Worm (Caenorhabditis elegans): ENCODE results near the gene tsr-1.

Gene tsr-1

ce11 chrII:2473270-2473669 lies at the start of gene tsr-1:
Gene tsr-1, minus strand, starts transcription at chrII:2473370.
- TF ChIP-seq pes-1 (GFP tag; IDR thresholded peaks at IDR 0.05) (no peak), ceh-13 (GFP tag; optimal IDR thresholded peaks at IDR 0.05) (no peak), hnd-1 (tag; optimal IDR thresholded peaks at IDR 0.05) (no peak), tbx-11 (GFP tag; IDR thresholded peaks at IDR 0.05) (no peak), ets-7 (tag; optimal IDR thresholded peaks at IDR 0.05) (no peak), B0310.2 (tag; optimal IDR thresholded peaks at IDR 0.05) (no peak), scrt-1 (GFP tag; IDR thresholded peaks at IDR 0.05) (no peak), ama-1 (optimal IDR thresholded peaks at IDR 0.05) (no peak), tra-4 (tag; optimal IDR thresholded peaks at IDR 0.05) (no peak), ceh-36 (tag; optimal IDR thresholded peaks at IDR 0.05) (no peak), aly-1 (tag; optimal IDR thresholded peaks at IDR 0.05) (no peak), hmbx-1 (tag; optimal IDR thresholded peaks at IDR 0.05) (no peak), hmg-4 (GFP tag; optimal IDR thresholded peaks at IDR 0.05) (no peak), F13C5.2 (tag; optimal IDR thresholded peaks at IDR 0.05) (no peak), sea-1 (GFP tag; conservative IDR thresholded peaks at IDR 0.05) (no peak), tbx-37 (GFP tag; conservative IDR thresholded peaks at IDR 0.05) (no peak)

DNA sequence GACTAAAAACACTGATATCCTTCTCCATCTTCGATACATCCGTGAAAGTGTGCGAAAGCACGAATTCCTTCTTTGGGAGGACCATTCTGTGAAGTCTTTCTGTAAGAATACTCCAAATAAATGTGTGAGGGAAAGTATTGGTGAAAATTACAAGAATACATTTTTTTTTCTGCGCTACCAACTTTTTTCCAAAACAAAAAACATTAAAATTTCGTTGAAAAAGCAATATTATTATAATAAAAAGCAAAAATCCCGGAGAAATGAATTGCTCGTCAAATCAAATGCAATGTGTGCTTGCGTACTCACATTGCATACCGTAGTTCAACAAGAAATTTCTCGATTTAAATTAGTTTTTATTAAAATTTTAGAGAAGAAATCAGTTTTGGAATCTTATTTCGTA lies 48.8 kb upstream of the tsr-1 start, which contains the start of gene bath-13:
bath-13 (minus strand) TSS at position 101 of the 400 bp plus-strand sequence.
- TF ChIP-seq hmbx-1 (tag; optimal IDR thresholded peaks at IDR 0.05) (no peak), aly-1 (tag; optimal IDR thresholded peaks at IDR 0.05) (no peak), ceh-13 (GFP tag; optimal IDR thresholded peaks at IDR 0.05) (no peak), B0310.2 (tag; optimal IDR thresholded peaks at IDR 0.05) (no peak), tra-4 (tag; optimal IDR thresholded peaks at IDR 0.05) (no peak), tbx-37 (GFP tag; conservative IDR thresholded peaks at IDR 0.05) (no peak), hnd-1 (tag; optimal IDR thresholded peaks at IDR 0.05) (no peak), ama-1 (optimal IDR thresholded peaks at IDR 0.05) (no peak), scrt-1 (GFP tag; IDR thresholded peaks at IDR 0.05) (no peak), flt-1 (GFP tag; IDR thresholded peaks at IDR 0.05) (no peak), tbx-11 (GFP tag; IDR thresholded peaks at IDR 0.05) (no peak), sea-1 (GFP tag; conservative IDR thresholded peaks at IDR 0.05) (no peak), ceh-36 (tag; optimal IDR thresholded peaks at IDR 0.05) (no peak), ets-7 (tag; optimal IDR thresholded peaks at IDR 0.05) (no peak), hmg-4 (GFP tag; optimal IDR thresholded peaks at IDR 0.05) (no peak), pes-1 (GFP tag; IDR thresholded peaks at IDR 0.05) (no peak), F13C5.2 (tag; optimal IDR thresholded peaks at IDR 0.05) (no peak)

DNA sequence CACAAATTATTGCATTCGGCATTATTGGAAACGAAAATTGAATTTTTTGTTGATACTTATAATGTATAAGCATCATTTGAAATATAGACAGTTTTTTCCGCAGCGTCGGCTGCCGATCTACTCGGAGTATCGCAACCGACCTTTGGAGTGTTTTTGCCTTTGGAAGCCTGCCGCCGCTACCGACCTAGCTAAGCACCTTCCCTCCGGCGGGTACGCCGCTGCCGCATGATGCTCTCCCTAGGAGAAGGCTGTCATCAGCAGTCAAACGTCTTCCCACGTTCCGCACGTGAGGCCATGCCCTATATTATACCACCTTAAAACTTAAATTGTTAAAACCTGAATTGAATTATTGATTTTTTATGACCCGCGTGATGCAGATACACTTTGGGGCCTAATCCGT lies 45.3 kb upstream of the tsr-1 start:
- TF ChIP-seq sea-1 (GFP tag; conservative IDR thresholded peaks at IDR 0.05) (no peak), ets-7 (tag; optimal IDR thresholded peaks at IDR 0.05) (no peak), hmg-4 (GFP tag; optimal IDR thresholded peaks at IDR 0.05) (no peak), tra-4 (tag; optimal IDR thresholded peaks at IDR 0.05) (no peak), tbx-11 (GFP tag; IDR thresholded peaks at IDR 0.05) (no peak), flt-1 (GFP tag; IDR thresholded peaks at IDR 0.05) (no peak), pes-1 (GFP tag; IDR thresholded peaks at IDR 0.05) (no peak), ama-1 (optimal IDR thresholded peaks at IDR 0.05) (no peak), scrt-1 (GFP tag; IDR thresholded peaks at IDR 0.05) (no peak), ceh-36 (tag; optimal IDR thresholded peaks at IDR 0.05) (no peak), ceh-13 (GFP tag; optimal IDR thresholded peaks at IDR 0.05) (no peak), aly-1 (tag; optimal IDR thresholded peaks at IDR 0.05) (no peak), B0310.2 (tag; optimal IDR thresholded peaks at IDR 0.05) (no peak), hmbx-1 (tag; optimal IDR thresholded peaks at IDR 0.05) (no peak), F13C5.2 (tag; optimal IDR thresholded peaks at IDR 0.05) (no peak), hnd-1 (tag; optimal IDR thresholded peaks at IDR 0.05) (no peak), tbx-37 (GFP tag; conservative IDR thresholded peaks at IDR 0.05) (no peak)

- no peak for TF ChIP-seq ceh-13 (GFP tag; optimal IDR thresholded peaks at IDR 0.05)
- no peak for TF ChIP-seq tra-4 (tag; optimal IDR thresholded peaks at IDR 0.05)
- no peak for TF ChIP-seq ceh-36 (tag; optimal IDR thresholded peaks at IDR 0.05)
- TF ChIP-seq hnd-1 (tag; optimal IDR thresholded peaks at IDR 0.05), result no peak
- TF ChIP-seq ets-7 (tag; optimal IDR thresholded peaks at IDR 0.05), result no peak
- TF ChIP-seq pes-1 (GFP tag; IDR thresholded peaks at IDR 0.05), result no peak
- no peak for TF ChIP-seq sea-1 (GFP tag; conservative IDR thresholded peaks at IDR 0.05)
- no peak for TF ChIP-seq tbx-37 (GFP tag; conservative IDR thresholded peaks at IDR 0.05)
- TF ChIP-seq hmg-4 (GFP tag; optimal IDR thresholded peaks at IDR 0.05), result no peak
- no peak for TF ChIP-seq F13C5.2 (tag; optimal IDR thresholded peaks at IDR 0.05)
- no peak for TF ChIP-seq flt-1 (GFP tag; IDR thresholded peaks at IDR 0.05)
- TF ChIP-seq scrt-1 (GFP tag; IDR thresholded peaks at IDR 0.05), result no peak
- no peak for TF ChIP-seq aly-1 (tag; optimal IDR thresholded peaks at IDR 0.05)
- TF ChIP-seq ama-1 (optimal IDR thresholded peaks at IDR 0.05), result no peak
- no peak for TF ChIP-seq B0310.2 (tag; optimal IDR thresholded peaks at IDR 0.05)
Measured at ce11 chrII:2504431-2504928, 31.3 kb upstream of the tsr-1 start, which contains the start of gene gbas-1. Gene gbas-1, plus strand, starts transcription at chrII:2504878.

DNA sequence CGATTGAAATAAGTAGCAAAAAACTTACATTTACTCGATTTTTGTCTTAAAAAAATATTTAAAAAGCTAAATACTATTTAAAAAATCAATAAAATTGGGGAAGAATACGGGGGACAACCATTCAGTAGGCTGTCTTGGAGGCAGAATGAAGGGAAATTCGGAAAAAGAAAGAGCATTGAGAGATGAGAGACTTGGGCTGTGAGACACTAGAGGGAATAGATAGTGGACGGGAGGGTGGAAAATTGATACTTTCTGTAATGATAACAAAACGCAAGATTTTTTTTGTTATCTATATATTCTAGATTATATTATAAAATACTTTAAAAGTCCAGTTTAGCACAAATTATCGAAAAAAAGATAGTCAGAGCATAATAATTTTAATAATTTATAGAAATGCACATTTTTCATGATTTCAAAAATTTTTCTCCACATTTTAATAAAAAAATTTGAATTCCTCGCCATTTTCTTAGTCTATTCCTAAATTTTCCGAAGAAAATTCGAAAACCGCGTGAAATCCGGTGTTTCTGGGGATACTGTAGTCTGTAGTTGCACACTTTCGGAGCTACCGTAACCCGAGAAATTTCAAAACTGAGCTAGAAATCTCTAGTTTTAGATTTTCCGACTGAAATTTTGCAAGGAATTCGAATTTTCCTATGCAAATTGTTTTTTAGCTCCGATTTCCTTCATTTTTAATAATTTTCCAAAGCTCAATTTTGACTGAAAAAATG lies 30.7 kb upstream of the tsr-1 start:
- TF ChIP-seq ama-1 (optimal IDR thresholded peaks at IDR 0.05) (no peak), ceh-13 (GFP tag; optimal IDR thresholded peaks at IDR 0.05) (no peak), tbx-11 (GFP tag; IDR thresholded peaks at IDR 0.05) (no peak), ceh-36 (tag; optimal IDR thresholded peaks at IDR 0.05) (no peak), sea-1 (GFP tag; conservative IDR thresholded peaks at IDR 0.05) (no peak), flt-1 (GFP tag; IDR thresholded peaks at IDR 0.05) (no peak), F13C5.2 (tag; optimal IDR thresholded peaks at IDR 0.05) (no peak), scrt-1 (GFP tag; IDR thresholded peaks at IDR 0.05) (no peak), aly-1 (tag; optimal IDR thresholded peaks at IDR 0.05) (no peak)

- TF ChIP-seq ama-1 (optimal IDR thresholded peaks at IDR 0.05) (no peak), tbx-37 (GFP tag; conservative IDR thresholded peaks at IDR 0.05) (no peak), F13C5.2 (tag; optimal IDR thresholded peaks at IDR 0.05) (no peak), aly-1 (tag; optimal IDR thresholded peaks at IDR 0.05) (no peak), ets-7 (tag; optimal IDR thresholded peaks at IDR 0.05) (no peak), scrt-1 (GFP tag; IDR thresholded peaks at IDR 0.05) (no peak), hmbx-1 (tag; optimal IDR thresholded peaks at IDR 0.05) (no peak)
Measured at ce11 chrII:2488386-2488785, 15.2 kb upstream of the tsr-1 start, which contains the start of gene F53G2.1. Gene F53G2.1, plus strand, starts transcription at chrII:2488686.
